Worm (Caenorhabditis elegans): ENCODE data around the gene srd-56.

DNA sequence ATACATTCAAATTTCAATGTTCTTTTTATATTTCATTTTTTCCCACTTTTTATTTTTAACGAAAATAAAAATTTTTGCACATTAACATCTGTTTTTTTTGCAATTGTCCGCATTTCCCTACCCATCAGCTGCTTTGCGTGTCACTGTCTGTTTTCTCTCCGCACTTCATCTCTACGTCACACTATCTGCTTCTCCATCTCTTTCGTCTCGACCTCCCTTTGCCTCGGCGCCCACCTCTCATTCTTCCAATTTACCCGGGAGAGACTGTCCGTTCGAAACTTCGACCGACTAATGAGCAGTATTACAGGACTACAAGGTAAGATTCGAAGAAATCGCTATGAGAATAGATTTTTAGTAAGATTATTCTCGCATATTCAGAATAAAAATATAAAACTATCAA is 47.6 kb downstream of the srd-56 start, which contains the start of gene C27H5.2:
- TF ChIP-seq ham-2 (GFP tag; optimal IDR thresholded peaks at IDR 0.05) (no peak), hlh-1 (tag; optimal IDR thresholded peaks at IDR 0.05) (peak; percentile 31), ztf-11 (tag; optimal IDR thresholded peaks at IDR 0.05) (no peak), lin-13 (tag; optimal IDR thresholded peaks at IDR 0.05) (no peak), nhr-12 (tag; optimal IDR thresholded peaks at IDR 0.05) (no peak), blmp-1 (tag; optimal IDR thresholded peaks at IDR 0.05) (no peak), drap-1 (GFP tag; optimal IDR thresholded peaks at IDR 0.05) (no peak), snpc-4 (tag; optimal IDR thresholded peaks at IDR 0.05) (no peak)

Measured in whole organism, mixed stage, embryonic.